Worm (Caenorhabditis elegans): Measurements from ENCODE around the gene cnc-11.

Gene cnc-11

DNA sequence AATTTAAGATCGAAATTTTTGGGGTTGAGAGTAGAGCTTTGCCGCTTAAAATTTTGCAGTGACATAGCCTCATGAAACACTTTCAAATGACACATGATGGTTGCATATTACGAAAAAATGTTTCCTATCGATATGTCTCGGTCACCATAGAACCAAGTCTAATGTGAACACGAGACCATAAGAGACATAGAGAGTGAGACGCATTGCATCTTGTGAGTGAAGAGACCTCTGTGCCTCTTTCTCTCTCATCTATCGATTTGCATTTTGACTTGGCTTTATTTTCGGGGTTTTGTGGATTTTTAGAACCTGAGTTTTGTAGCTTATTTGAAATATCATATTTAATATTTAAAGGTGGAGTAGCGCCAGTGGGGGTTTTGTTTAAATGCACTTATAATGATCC lies 24.8 kb downstream of the cnc-11 start:
- TF ChIP-seq K11D2.4 (GFP tag; IDR thresholded peaks at IDR 0.05) = no peak
- no peak for TF ChIP-seq rec-8 (tag; optimal IDR thresholded peaks at IDR 0.05)
- no peak for TF ChIP-seq F49E8.2 (tag; optimal IDR thresholded peaks at IDR 0.05; ENCODE audit: insufficient read depth)
- peak; percentile 58 for TF ChIP-seq attf-5 (GFP tag; optimal IDR thresholded peaks at IDR 0.05)
- TF ChIP-seq madf-3 (GFP tag; IDR thresholded peaks at IDR 0.05) = no peak
- no peak for TF ChIP-seq lin-40 (tag; optimal IDR thresholded peaks at IDR 0.05)
- TF ChIP-seq nfya-1 (tag; optimal IDR thresholded peaks at IDR 0.05; ENCODE audit: borderline replicate concordance, insufficient read depth) = no peak
- no peak for TF ChIP-seq pbrm-1 (GFP tag; IDR thresholded peaks at IDR 0.05)
- TF ChIP-seq cebp-1 (GFP tag; IDR thresholded peaks at IDR 0.05) = no peak
- peak; percentile 65 for TF ChIP-seq cebp-1 (tag; optimal IDR thresholded peaks at IDR 0.05)
- TF ChIP-seq nhr-80 (tag; optimal IDR thresholded peaks at IDR 0.05) = peak; percentile 43
- no peak for TF ChIP-seq C06A6.2 (GFP tag; conservative IDR thresholded peaks at IDR 0.05)
- no peak for TF ChIP-seq T26A5.8 (tag; optimal IDR thresholded peaks at IDR 0.05)
- TF ChIP-seq F22D6.2 (tag; optimal IDR thresholded peaks at IDR 0.05) = no peak
- TF ChIP-seq hsf-1 (GFP tag; IDR thresholded peaks at IDR 0.05) = no peak
- no peak for TF ChIP-seq hlh-26 (GFP tag; conservative IDR thresholded peaks at IDR 0.05)
- TF ChIP-seq sptf-2 (GFP tag; optimal IDR thresholded peaks at IDR 0.05) = no peak
- peak; percentile 34; the same call in 1 of the 2 replicates for TF ChIP-seq hmg-1.2 (GFP tag; IDR thresholded peaks at IDR 0.05)
- TF ChIP-seq ztf-22 (GFP tag; optimal IDR thresholded peaks at IDR 0.05) = no peak
- no peak for TF ChIP-seq athp-1 (tag; optimal IDR thresholded peaks at IDR 0.05)
- no peak for TF ChIP-seq fkh-3 (tag; optimal IDR thresholded peaks at IDR 0.05)
- no peak for TF ChIP-seq ceh-40 (GFP tag; IDR thresholded peaks at IDR 0.05)
- no peak for TF ChIP-seq dpff-1 (tag; optimal IDR thresholded peaks at IDR 0.05)

DNA sequence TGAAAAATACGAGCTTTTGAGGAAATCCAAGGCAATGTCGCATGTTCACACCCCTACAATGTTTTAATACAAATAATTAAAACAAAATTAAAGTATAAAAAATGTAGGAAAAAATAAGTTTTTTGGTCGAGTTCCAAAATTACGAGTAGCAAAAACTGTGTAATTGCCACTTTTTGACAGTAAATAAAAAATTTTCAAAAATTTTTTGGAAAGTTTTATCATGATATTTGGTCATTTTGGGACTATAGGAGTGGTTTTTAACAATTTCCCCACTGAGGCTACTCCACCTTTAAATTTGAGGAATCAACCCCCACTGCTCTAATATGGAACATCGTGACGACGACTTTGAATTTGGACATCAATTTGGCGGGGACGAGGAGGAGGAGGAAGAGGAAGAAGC lies 25.3 kb downstream of the cnc-11 start, which contains the start of gene gid-8:
TSS of gene gid-8 (plus strand) at position 301 of the 400 bp plus-strand sequence.
- TF ChIP-seq hlh-26 (GFP tag; conservative IDR thresholded peaks at IDR 0.05) (no peak), pha-4 (tag; optimal IDR thresholded peaks at IDR 0.05) (no peak), Y67H2A.10 (GFP tag; conservative IDR thresholded peaks at IDR 0.05) (no peak), F57A8.1 (GFP tag; optimal IDR thresholded peaks at IDR 0.05) (no peak), ztf-22 (GFP tag; optimal IDR thresholded peaks at IDR 0.05) (no peak), B0336.3 (GFP tag; IDR thresholded peaks at IDR 0.05) (no peak), mes-4 (tag; optimal IDR thresholded peaks at IDR 0.05) (no peak), K12H6.12 (tag; optimal IDR thresholded peaks at IDR 0.05) (no peak), dpl-1 (GFP tag; optimal IDR thresholded peaks at IDR 0.05) (no peak), Y95B8A.8 (GFP tag; IDR thresholded peaks at IDR 0.05) (no peak), bed-2 (GFP tag; IDR thresholded peaks at IDR 0.05) (no peak), akir-1 (GFP tag; optimal IDR thresholded peaks at IDR 0.05) (no peak), nhr-90 (tag; optimal IDR thresholded peaks at IDR 0.05) (no peak), zfh-2 (GFP tag; conservative IDR thresholded peaks at IDR 0.05) (no peak), cebp-2 (GFP tag; IDR thresholded peaks at IDR 0.05) (no peak), ceh-91 (GFP tag; IDR thresholded peaks at IDR 0.05) (no peak), ZK185.1 (tag; optimal IDR thresholded peaks at IDR 0.05; ENCODE audit: poor library complexity, severe bottlenecking) (no peak), lag-1 (GFP tag; IDR thresholded peaks at IDR 0.05) (no peak), F55B11.4 (tag; optimal IDR thresholded peaks at IDR 0.05; ENCODE audit: borderline replicate concordance, insufficient read depth) (no peak), F10E7.11 (tag; optimal IDR thresholded peaks at IDR 0.05) (no peak)
